Worm (Caenorhabditis elegans): ENCODE results near the gene mltn-7.

Gene mltn-7

DNA sequence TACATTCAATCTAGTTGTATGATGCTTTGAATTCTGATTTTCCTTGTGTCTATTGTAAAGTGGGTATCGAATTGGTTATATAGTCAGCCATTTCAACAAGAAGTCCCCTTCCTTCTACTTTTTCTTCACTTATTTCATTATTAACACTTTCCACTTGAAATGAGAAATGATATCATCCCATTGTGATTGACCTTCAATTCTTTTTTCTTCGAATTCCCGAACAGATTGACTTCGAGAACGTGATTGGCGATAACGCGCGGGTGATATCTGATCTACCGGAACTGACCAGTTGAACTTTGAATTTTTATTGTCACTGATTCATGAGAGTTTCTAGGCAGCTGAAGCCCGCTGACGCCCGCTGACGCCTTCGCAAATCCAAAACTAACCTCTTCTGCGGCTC, 8.1 kb downstream of the mltn-7 start (continued):
- TF ChIP-seq hlh-30 (tag; optimal IDR thresholded peaks at IDR 0.05; ENCODE audit: insufficient read depth), result peak; percentile 29
- TF ChIP-seq F49E8.2 (tag; optimal IDR thresholded peaks at IDR 0.05; ENCODE audit: borderline replicate concordance), result no peak
- TF ChIP-seq zip-11 (GFP tag; IDR thresholded peaks at IDR 0.05), result no peak
- TF ChIP-seq nhr-28 (tag; optimal IDR thresholded peaks at IDR 0.05), result peak; percentile 63
- TF ChIP-seq mes-2 (tag; optimal IDR thresholded peaks at IDR 0.05; ENCODE audit: poor library complexity, severe bottlenecking), result no peak
- TF ChIP-seq nhr-6 (tag; optimal IDR thresholded peaks at IDR 0.05), result no peak
- 0 out of 2 replicates have a peak, but pooled peaks have one; percentile 28 for TF ChIP-seq tra-1 (GFP tag; IDR thresholded peaks at IDR 0.05)
- TF ChIP-seq egl-27 (tag; optimal IDR thresholded peaks at IDR 0.05), result no peak
- no peak for TF ChIP-seq pha-4 (GFP tag; IDR thresholded peaks at IDR 0.05)
- no peak for TF ChIP-seq pha-4 (tag; optimal IDR thresholded peaks at IDR 0.05)
- no peak for TF ChIP-seq ceh-82 (tag; optimal IDR thresholded peaks at IDR 0.05)
- TF ChIP-seq php-3 (GFP tag; IDR thresholded peaks at IDR 0.05), result no peak
- TF ChIP-seq lin-38 (GFP tag; IDR thresholded peaks at IDR 0.05), result no peak
- TF ChIP-seq mxl-3 (GFP tag; optimal IDR thresholded peaks at IDR 0.05), result peak; percentile 19
- TF ChIP-seq nhr-41 (GFP tag; IDR thresholded peaks at IDR 0.05), result no peak
- TF ChIP-seq lin-13 (GFP tag; optimal IDR thresholded peaks at IDR 0.05), result no peak
- TF ChIP-seq ctbp-1 (GFP tag; IDR thresholded peaks at IDR 0.05), result no peak
- no peak for TF ChIP-seq sdz-12 (GFP tag; optimal IDR thresholded peaks at IDR 0.05)
- TF ChIP-seq ces-1 (GFP tag; optimal IDR thresholded peaks at IDR 0.05), result no peak
- TF ChIP-seq lin-29 (GFP tag; IDR thresholded peaks at IDR 0.05), result no peak
- TF ChIP-seq ZK546.5 (tag; optimal IDR thresholded peaks at IDR 0.05), result no peak
- no peak for TF ChIP-seq madf-5 (GFP tag; IDR thresholded peaks at IDR 0.05)

ce11 chrV:380186-380585, 10.1 kb downstream of the mltn-7 start, which contains the start of gene mltn-8:
Gene mltn-8, minus strand, starts transcription at chrV:380286.
- TF ChIP-seq dpl-1 (GFP tag; optimal IDR thresholded peaks at IDR 0.05) (no peak), Y75B8A.6 (GFP tag; IDR thresholded peaks at IDR 0.05) (no peak), mxl-2 (GFP tag; conservative IDR thresholded peaks at IDR 0.05) (no peak), lir-3 (tag; optimal IDR thresholded peaks at IDR 0.05) (no peak), lin-39 (tag; optimal IDR thresholded peaks at IDR 0.05) (no peak), nhr-76 (tag; optimal IDR thresholded peaks at IDR 0.05) (no peak), T20F7.1 (GFP tag; optimal IDR thresholded peaks at IDR 0.05) (no peak), zip-11 (GFP tag; IDR thresholded peaks at IDR 0.05) (no peak), lin-38 (GFP tag; IDR thresholded peaks at IDR 0.05) (no peak)

ce11 chrV:381227-381950, 11.3 kb downstream of the mltn-7 start, which contains the start of gene ZK6.8:
Gene ZK6.8, plus strand, starts transcription at chrV:381908.
- TF ChIP-seq daf-16 (GFP tag; optimal IDR thresholded peaks at IDR 0.05) (no peak), daf-16 (tag; optimal IDR thresholded peaks at IDR 0.05) (peak; percentile 68), ztf-11 (tag; optimal IDR thresholded peaks at IDR 0.05) (no peak), ceh-62 (tag; optimal IDR thresholded peaks at IDR 0.05) (no peak), mxl-3 (GFP tag; optimal IDR thresholded peaks at IDR 0.05) (peak; percentile 91), dmd-6 (GFP tag; IDR thresholded peaks at IDR 0.05) (peak; percentile 43), nhr-48 (tag; optimal IDR thresholded peaks at IDR 0.05) (peak; percentile 88), nhr-10 (tag; optimal IDR thresholded peaks at IDR 0.05) (peak; percentile 11), nhr-25 (tag; optimal IDR thresholded peaks at IDR 0.05; ENCODE audit: borderline replicate concordance, insufficient read depth) (peak; percentile 36), aha-1 (tag) (peak; percentile 51), hlh-30 (tag; optimal IDR thresholded peaks at IDR 0.05; ENCODE audit: insufficient read depth) (peak; percentile 73), vab-7 (GFP tag; IDR thresholded peaks at IDR 0.05) (no peak), hlh-11 (tag; optimal IDR thresholded peaks at IDR 0.05) (peak; percentile 87), cey-2 (tag; optimal IDR thresholded peaks at IDR 0.05; ENCODE audit: borderline replicate concordance, insufficient read depth) (peak; percentile 82), dve-1 (tag; optimal IDR thresholded peaks at IDR 0.05; ENCODE audit: insufficient read depth) (peak; percentile 48), mdl-1 (tag; optimal IDR thresholded peaks at IDR 0.05) (peak; percentile 45 to 88), rbr-2 (tag; optimal IDR thresholded peaks at IDR 0.05) (no peak), pqm-1 (tag; optimal IDR thresholded peaks at IDR 0.05) (peak; percentile 6), lsy-2 (tag; optimal IDR thresholded peaks at IDR 0.05) (peak in 1 of 2 experiments; percentile 33), nhr-28 (tag; optimal IDR thresholded peaks at IDR 0.05) (peak; percentile 87), unc-62 (GFP tag; optimal IDR thresholded peaks at IDR 0.05 in 1 of 2) (peak in 1 of 2 experiments; percentile 93), unc-62 (tag; optimal IDR thresholded peaks at IDR 0.05) (no peak)

All from whole organism, L4 larva.